Fruit fly (Drosophila melanogaster) whole organism, prepupa: Measurements from ENCODE around the gene Tet.

Experiments
- CG31627 ChIP-seq: fragments of 200-800 bp; sonication (Bioruptor generic); optimal IDR thresholded peaks from 3 replicates; lab custom pipeline; 2016; ENCODE audit warnings: missing biosample characterization, missing genetic modification characterization
- CG6792 ChIP-seq: fragments of 200-800 bp; sonication (Bioruptor generic); optimal IDR thresholded peaks from 3 replicates; lab custom pipeline; 2016; ENCODE audit warnings: missing biosample characterization, missing genetic modification characterization
- Eip93F ChIP-seq: fragments of 200-800 bp; sonication (Bioruptor generic); optimal IDR thresholded peaks from 2 replicates; lab custom pipeline; 2016; ENCODE audit warnings: missing biosample characterization, mild to moderate bottlenecking, missing genetic modification characterization
- Hr39 ChIP-seq: fragments of 200-800 bp; sonication (Bioruptor generic); optimal IDR thresholded peaks from 2 replicates; lab custom pipeline; 2016; ENCODE audit warnings: missing biosample characterization, missing genetic modification characterization
- achi ChIP-seq: fragments of 200-800 bp; sonication (Bioruptor generic); optimal IDR thresholded peaks from 3 replicates; lab custom pipeline; 2016; ENCODE audit warnings: missing biosample characterization, missing genetic modification characterization
- dac ChIP-seq: fragments of 200-800 bp; sonication (Bioruptor generic); optimal IDR thresholded peaks from 2 replicates; lab custom pipeline; 2017; ENCODE audit warnings: missing biosample characterization, mild to moderate bottlenecking, missing genetic modification characterization
- salr ChIP-seq, 2 experiments: fragments of 200-800 bp; sonication (Bioruptor generic); optimal IDR thresholded peaks; 3 replicates each; lab custom pipeline; 2016 to 2018; ENCODE audit warnings: missing biosample characterization in 2 of 2, missing genetic modification characterization in 2 of 2, mild to moderate bottlenecking in 1 of 2

DNA sequence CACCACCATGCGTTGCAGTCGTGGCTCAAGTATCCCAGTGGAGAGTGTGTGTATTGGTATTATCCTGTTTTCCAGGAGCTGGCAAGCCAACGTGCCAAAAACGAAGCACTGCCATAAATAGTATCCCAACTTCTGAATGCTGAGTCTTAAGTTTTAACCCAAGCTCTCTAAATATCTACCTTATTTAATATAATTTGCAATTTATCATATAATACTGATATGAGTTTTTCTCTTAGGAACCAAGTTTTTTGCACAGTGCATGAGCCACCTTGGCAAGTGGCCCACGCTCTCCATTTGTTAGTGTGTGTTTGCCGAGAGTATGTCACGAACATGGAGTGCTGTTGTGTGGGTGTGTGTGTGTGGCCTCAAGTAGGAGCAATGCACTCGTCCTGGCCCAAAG, 13.4 kb downstream of the Tet start:
- no peak for TF ChIP-seq dac
- TF ChIP-seq CG6792 (GFP tag; lab: Kevin White, UChicago) = peak; percentile 24
- no peak for TF ChIP-seq Eip93F (GFP tag; lab: Kevin White, UChicago)
- TF ChIP-seq achi (GFP tag; lab: Kevin White, UChicago) = no peak
- TF ChIP-seq salr (GFP tag; optimal IDR thresholded peaks at IDR 0.05; lab: Kevin White, UChicago) = no peak
- peak; percentile 7 for TF ChIP-seq CG31627 (GFP tag; lab: Kevin White, UChicago)
- TF ChIP-seq Hr39 (GFP tag; lab: Kevin White, UChicago) = no peak
